Worm (Caenorhabditis elegans) whole organism, L2 larva: Measurements from ENCODE around the gene Y69H2.7.

Experiments used
- R02D3.7 ChIP-seq: fragments of 150-350 bp; optimal IDR thresholded peaks from 2 replicates; lab custom pipeline; 2014; ENCODE audit warnings: missing biosample characterization, missing genetic modification characterization
- nhr-12 ChIP-seq: fragments of 150-350 bp; optimal IDR thresholded peaks from 2 replicates; lab custom pipeline; 2014; ENCODE audit warnings: missing biosample characterization, missing genetic modification characterization
- nhr-237 ChIP-seq: fragments of 150-350 bp; optimal IDR thresholded peaks from 2 replicates; lab custom pipeline; 2014; ENCODE audit warnings: missing biosample characterization, missing genetic modification characterization
- zag-1 ChIP-seq: fragments of 150-350 bp; optimal IDR thresholded peaks from 2 replicates; lab custom pipeline; 2014; ENCODE audit warnings: missing biosample characterization, missing genetic modification characterization

ce11 chrV:18711362-18711761 is 21.6 kb downstream of the Y69H2.7 start:
- TF ChIP-seq R02D3.7 (tag; lab: Kevin White, UChicago) (no peak), zag-1 (no peak), nhr-237 (tag; lab: Kevin White, UChicago) (no peak), nhr-12 (tag; lab: Kevin White, UChicago) (no peak)
